Worm (Caenorhabditis elegans) whole organism, L1 larva: ENCODE results near the gene gck-2.

Experiments
- aha-1 ChIP-seq: fragments of 150-350 bp; optimal IDR thresholded peaks from 2 replicates; lab custom pipeline; 2014; ENCODE audit warnings: missing biosample characterization, missing genetic modification characterization
- lin-15B ChIP-seq: fragments of 150-350 bp; sonication (generic microtip); optimal IDR thresholded peaks from 3 replicates; lab custom pipeline; 2014; ENCODE audit warnings: missing biosample characterization, missing genetic modification characterization
- lsy-2 ChIP-seq, 2 experiments: fragments of 150-350 bp; optimal IDR thresholded peaks; 2 replicates each; lab custom pipeline; 2014; ENCODE audit warnings: missing biosample characterization in 2 of 2, missing genetic modification characterization in 2 of 2
- mep-1 ChIP-seq: fragments of 150-350 bp; optimal IDR thresholded peaks from 2 replicates; lab custom pipeline; 2014; ENCODE audit warnings: missing biosample characterization, missing genetic modification characterization
- rnt-1 ChIP-seq: sonication (generic microtip); optimal IDR thresholded peaks from 2 replicates; lab custom pipeline; 2016; ENCODE audit warnings: mild to moderate bottlenecking, missing genetic modification characterization, moderate library complexity, missing compliant biosample characterization
- snpc-4 ChIP-seq: fragments of 150-350 bp; optimal IDR thresholded peaks from 2 replicates; lab custom pipeline; 2014; ENCODE audit warnings: missing biosample characterization, missing genetic modification characterization
- tbx-2 ChIP-seq: sonication (generic microtip); optimal IDR thresholded peaks from 2 replicates; lab custom pipeline; 2016; ENCODE audit warnings: missing genetic modification characterization, missing compliant biosample characterization

- TF ChIP-seq mep-1: no peak
- no peak for TF ChIP-seq rnt-1 (tag; lab: Kevin White, UChicago)
- no peak for TF ChIP-seq aha-1
- no peak for TF ChIP-seq lin-15B (tag; lab: Kevin White, UChicago)
- TF ChIP-seq snpc-4 (tag; lab: Kevin White, UChicago): no peak
- no peak for TF ChIP-seq tbx-2 (tag; lab: Kevin White, UChicago)
- TF ChIP-seq lsy-2 (tag; optimal IDR thresholded peaks at IDR 0.05; lab: Kevin White, UChicago): no peak
Observed at ce11 chrV:6762361-6762760, 30.1 kb downstream of the gck-2 start, which contains the start of gene T25F10.4.
